Fruit fly (Drosophila melanogaster) whole organism, adult: ENCODE results near the gene Sfmbt.

Experiments used
- CG11617 ChIP-seq: fragments of 200-800 bp; sonication (Bioruptor generic); optimal IDR thresholded peaks from 2 replicates; lab custom pipeline; 2017; ENCODE audit warnings: mild to moderate bottlenecking, missing biosample characterization, missing genetic modification reagents, missing genetic modification characterization
- CG12768 ChIP-seq: fragments of 200-800 bp; sonication (Bioruptor generic); optimal IDR thresholded peaks from 2 replicates; lab custom pipeline; 2017; ENCODE audit warnings: missing biosample characterization, missing genetic modification characterization, mild to moderate bottlenecking, moderate library complexity, missing genetic modification reagents
- CG14711 ChIP-seq: fragments of 200-800 bp; sonication (Bioruptor generic); optimal IDR thresholded peaks from 2 replicates; lab custom pipeline; 2018; ENCODE audit warnings: missing biosample characterization, mild to moderate bottlenecking, missing genetic modification characterization, moderate library complexity
- CG1620 ChIP-seq: fragments of 200-800 bp; sonication (Bioruptor generic); optimal IDR thresholded peaks from 2 replicates; lab custom pipeline; 2016; ENCODE audit warnings: missing biosample characterization, missing genetic modification characterization
- CG33017 ChIP-seq: fragments of 200-800 bp; sonication (Bioruptor generic); optimal IDR thresholded peaks from 2 replicates; lab custom pipeline; 2018; ENCODE audit warnings: missing biosample characterization, mild to moderate bottlenecking, missing genetic modification characterization, moderate library complexity
- CG5204 ChIP-seq: fragments of 200-800 bp; sonication (Bioruptor generic); optimal IDR thresholded peaks from 2 replicates; lab custom pipeline; 2016; ENCODE audit warnings: missing biosample characterization, missing genetic modification characterization
- CG7045 ChIP-seq: fragments of 200-800 bp; sonication (Bioruptor generic); optimal IDR thresholded peaks from 2 replicates; lab custom pipeline; 2017; ENCODE audit warnings: missing biosample characterization, mild to moderate bottlenecking, missing genetic modification characterization
- CG7101 ChIP-seq: fragments of 200-800 bp; sonication (Bioruptor generic); optimal IDR thresholded peaks from 2 replicates; lab custom pipeline; 2018; ENCODE audit warnings: missing biosample characterization, mild to moderate bottlenecking, missing genetic modification characterization, moderate library complexity
- Clk ChIP-seq: fragments of 200-800 bp; sonication (Bioruptor generic); optimal IDR thresholded peaks from 2 replicates; lab custom pipeline; 2017; ENCODE audit warnings: missing biosample characterization, missing genetic modification characterization
- Crg-1 ChIP-seq: fragments of 200-800 bp; sonication (Bioruptor generic); optimal IDR thresholded peaks from 2 replicates; lab custom pipeline; 2016; ENCODE audit warnings: missing biosample characterization, missing genetic modification characterization
- Hr96 ChIP-seq: fragments of 200-800 bp; sonication (Bioruptor generic); optimal IDR thresholded peaks from 2 replicates; lab custom pipeline; 2016; ENCODE audit warnings: missing biosample characterization, missing genetic modification characterization
- Mnt ChIP-seq: fragments of 200-800 bp; sonication (Bioruptor generic); optimal IDR thresholded peaks from 2 replicates; lab custom pipeline; 2016; ENCODE audit warnings: missing biosample characterization, mild to moderate bottlenecking, missing genetic modification characterization
- bab1 ChIP-seq: fragments of 200-800 bp; sonication (Bioruptor generic); optimal IDR thresholded peaks from 3 replicates; lab custom pipeline; 2019; ENCODE audit warnings: missing biosample characterization, mild to moderate bottlenecking, missing genetic modification characterization, moderate library complexity
- cic ChIP-seq: fragments of 200-800 bp; sonication (Bioruptor generic); optimal IDR thresholded peaks from 2 replicates; lab custom pipeline; 2017; ENCODE audit warnings: missing biosample characterization, mild to moderate bottlenecking, missing genetic modification characterization, moderate library complexity
- cnc ChIP-seq, 2 experiments: fragments of >200 bp; optimal IDR thresholded peaks; 2 replicates each; lab custom pipeline; 2017
- kay ChIP-seq: fragments of 200-800 bp; sonication (Bioruptor generic); peaks from one replicate; lab custom pipeline; 2016; ENCODE audit warnings: missing biosample characterization, missing genetic modification characterization, borderline replicate concordance
- ovo ChIP-seq: fragments of 200-800 bp; sonication (Bioruptor generic); optimal IDR thresholded peaks from 2 replicates; lab custom pipeline; 2016; ENCODE audit warnings: missing biosample characterization, missing genetic modification characterization
- pad ChIP-seq: fragments of 200-800 bp; sonication (Bioruptor generic); optimal IDR thresholded peaks from 3 replicates; lab custom pipeline; 2017; ENCODE audit warnings: missing biosample characterization, missing genetic modification characterization, mild to moderate bottlenecking, moderate library complexity, missing genetic modification reagents
- tj ChIP-seq: fragments of 200-800 bp; sonication (Bioruptor generic); optimal IDR thresholded peaks from 3 replicates; lab custom pipeline; 2017; ENCODE audit warnings: missing biosample characterization, mild to moderate bottlenecking, missing genetic modification characterization, moderate library complexity
- toe ChIP-seq: fragments of 200-800 bp; sonication (Bioruptor generic); optimal IDR thresholded peaks from 2 replicates; lab custom pipeline; 2016; ENCODE audit warnings: missing biosample characterization, missing genetic modification characterization

Sfmbt gene

dm6 chr2L:13204151-13204550 lies 27.6 kb upstream of the Sfmbt start:
- TF ChIP-seq CG11617 (no peak), Clk (GFP tag; lab: Kevin White, UChicago) (no peak), ovo (GFP tag; lab: Kevin White, UChicago) (peak; percentile 70), CG12768 (GFP tag; lab: Kevin White, UChicago) (no peak), CG1620 (no peak), CG7101 (tag; lab: Kevin White, UChicago) (no peak)

- TF ChIP-seq tj (GFP tag; lab: Kevin White, UChicago) (peak; percentile 44), cnc (optimal IDR thresholded peaks at IDR 0.05; lab: Kevin White, UChicago) (no peak), CG12768 (GFP tag; lab: Kevin White, UChicago) (peak; percentile 43), bab1 (GFP tag; lab: Kevin White, UChicago) (peak; percentile 12), CG7045 (GFP tag; lab: Kevin White, UChicago) (no peak), CG1620 (peak; percentile 37), Clk (GFP tag; lab: Kevin White, UChicago) (no peak), CG14711 (tag; lab: Kevin White, UChicago) (no peak), Mnt (peak; percentile 93), Crg-1 (GFP tag; lab: Kevin White, UChicago) (peak; percentile 35), CG7101 (tag; lab: Kevin White, UChicago) (peak; percentile 81), CG11617 (peak; percentile 37), toe (GFP tag; lab: Kevin White, UChicago) (no peak), cic (GFP tag; lab: Kevin White, UChicago) (peak; percentile 93), CG33017 (peak; percentile 74), pad (GFP tag; lab: Kevin White, UChicago) (no peak), ovo (GFP tag; lab: Kevin White, UChicago) (no peak), Hr96 (GFP tag; lab: Kevin White, UChicago) (no peak), CG5204 (GFP tag; lab: Kevin White, UChicago) (no peak), kay (GFP tag; lab: Kevin White, UChicago) (no peak)
These were observed 27.0 kb upstream of the Sfmbt start, which contains the start of gene Pect for dm6 chr2L:13203437-13204137. Gene Pect (plus strand): TSS chr2L:13203762.

dm6 chr2L:13202960-13203436 lies 26.4 kb upstream of the Sfmbt start, which contains the start of gene CG16972:
Gene CG16972 (minus strand): TSS chr2L:13203295.
- TF ChIP-seq bab1 (GFP tag; lab: Kevin White, UChicago) (peak; percentile 41), pad (GFP tag; lab: Kevin White, UChicago) (no peak), tj (GFP tag; lab: Kevin White, UChicago) (no peak), ovo (GFP tag; lab: Kevin White, UChicago) (peak; percentile 33), Crg-1 (GFP tag; lab: Kevin White, UChicago) (no peak), Clk (GFP tag; lab: Kevin White, UChicago) (peak; percentile 0), CG1620 (no peak), cnc (optimal IDR thresholded peaks at IDR 0.05; lab: Kevin White, UChicago) (no peak), CG7101 (tag; lab: Kevin White, UChicago) (no peak), CG14711 (tag; lab: Kevin White, UChicago) (peak; percentile 67), CG7045 (GFP tag; lab: Kevin White, UChicago) (peak; percentile 35), kay (GFP tag; lab: Kevin White, UChicago) (no peak), CG11617 (peak; percentile 55), Hr96 (GFP tag; lab: Kevin White, UChicago) (no peak), CG5204 (GFP tag; lab: Kevin White, UChicago) (no peak), CG12768 (GFP tag; lab: Kevin White, UChicago) (no peak), toe (GFP tag; lab: Kevin White, UChicago) (no peak)

dm6 chr2L:13195822-13196221 lies 19.2 kb upstream of the Sfmbt start:
- TF ChIP-seq CG12768 (GFP tag; lab: Kevin White, UChicago) (no peak), bab1 (GFP tag; lab: Kevin White, UChicago) (no peak), CG7101 (tag; lab: Kevin White, UChicago) (no peak), CG7045 (GFP tag; lab: Kevin White, UChicago) (no peak), Crg-1 (GFP tag; lab: Kevin White, UChicago) (no peak), Mnt (no peak), CG1620 (no peak), cnc (optimal IDR thresholded peaks at IDR 0.05; lab: Kevin White, UChicago) (no peak)

dm6 chr2L:13191894-13192293 lies 15.3 kb upstream of the Sfmbt start, which contains the start of the genes CG16974 and Edem2:
Gene CG16974 (minus strand): TSS chr2L:13191979.
Gene Edem2 (plus strand): TSS chr2L:13192201.
- TF ChIP-seq CG7101 (tag; lab: Kevin White, UChicago) (peak; percentile 88), Clk (GFP tag; lab: Kevin White, UChicago) (peak; percentile 11), ovo (GFP tag; lab: Kevin White, UChicago) (peak; percentile 68), CG33017 (peak; percentile 77), Crg-1 (GFP tag; lab: Kevin White, UChicago) (peak; percentile 65), CG11617 (peak; percentile 72), CG7045 (GFP tag; lab: Kevin White, UChicago) (peak; percentile 77), pad (GFP tag; lab: Kevin White, UChicago) (peak; percentile 67), cic (GFP tag; lab: Kevin White, UChicago) (peak; percentile 66), cnc (optimal IDR thresholded peaks at IDR 0.05; lab: Kevin White, UChicago) (no peak), CG14711 (tag; lab: Kevin White, UChicago) (peak; percentile 81), Mnt (peak; percentile 75), CG12768 (GFP tag; lab: Kevin White, UChicago) (peak; percentile 59), tj (GFP tag; lab: Kevin White, UChicago) (peak; percentile 48), bab1 (GFP tag; lab: Kevin White, UChicago) (peak; percentile 86), kay (GFP tag; lab: Kevin White, UChicago) (no peak), Hr96 (GFP tag; lab: Kevin White, UChicago) (no peak), toe (GFP tag; lab: Kevin White, UChicago) (no peak), CG1620 (peak; percentile 79), CG5204 (GFP tag; lab: Kevin White, UChicago) (no peak)
